Worm (Caenorhabditis elegans) whole organism, early embryonic: Measurements from ENCODE around the gene srbc-39.
A peak's percentile ranks its signal among the peaks of the same experiment; 100 is the strongest.

Experiments used
- B0310.2 ChIP-seq: sonication (generic microtip); optimal IDR thresholded peaks from 2 replicates; lab custom pipeline; 2016; ENCODE audit warnings: mild to moderate bottlenecking, missing genetic modification characterization, missing compliant biosample characterization
- F13C5.2 ChIP-seq: sonication (generic microtip); optimal IDR thresholded peaks from 2 replicates; lab custom pipeline; 2017; ENCODE audit warnings: mild to moderate bottlenecking, missing genetic modification characterization, inconsistent platforms, missing compliant biosample characterization
- aly-1 ChIP-seq: sonication (generic microtip); optimal IDR thresholded peaks from 2 replicates; lab custom pipeline; 2016; ENCODE audit warnings: missing genetic modification characterization, missing compliant biosample characterization
- ama-1 ChIP-seq: fragments of 150-350 bp; optimal IDR thresholded peaks from 2 replicates; lab custom pipeline; 2014
- ceh-13 ChIP-seq: fragments of 200-800 bp; sonication (Bioruptor generic); optimal IDR thresholded peaks from 2 replicates; lab custom pipeline; 2018; ENCODE audit warnings: mild to moderate bottlenecking, missing genetic modification characterization, missing compliant biosample characterization
- ceh-36 ChIP-seq: sonication (generic microtip); optimal IDR thresholded peaks from 2 replicates; lab custom pipeline; 2016; ENCODE audit warnings: missing genetic modification characterization, inconsistent platforms, missing compliant biosample characterization
- ets-7 ChIP-seq: sonication (generic microtip); optimal IDR thresholded peaks from 2 replicates; lab custom pipeline; 2016; ENCODE audit warnings: missing genotype, missing genetic modification characterization, missing compliant biosample characterization
- flt-1 ChIP-seq: fragments of 200-800 bp; sonication (Bioruptor generic); IDR thresholded peaks from 2 replicates; pipeline ENCODE4 v1.3.6; 2022; ENCODE audit warnings: missing genetic modification characterization, missing compliant biosample characterization
- hmbx-1 ChIP-seq: sonication (generic microtip); optimal IDR thresholded peaks from 2 replicates; lab custom pipeline; 2016; ENCODE audit warnings: mild to moderate bottlenecking, missing genetic modification characterization, missing compliant biosample characterization
- hmg-4 ChIP-seq: fragments of 200-800 bp; sonication (Bioruptor generic); optimal IDR thresholded peaks from 2 replicates; lab custom pipeline; 2018; ENCODE audit warnings: mild to moderate bottlenecking, missing genetic modification characterization, missing compliant biosample characterization
- hnd-1 ChIP-seq: sonication (generic microtip); optimal IDR thresholded peaks from 2 replicates; lab custom pipeline; 2016; ENCODE audit warnings: missing genetic modification characterization, missing compliant biosample characterization
- pes-1 ChIP-seq: fragments of 200-800 bp; sonication (Bioruptor generic); IDR thresholded peaks from 2 replicates; pipeline ENCODE4 v1.3.6; 2022; ENCODE audit warnings: missing genetic modification reagents, missing genetic modification characterization, missing compliant biosample characterization
- scrt-1 ChIP-seq: fragments of 200-800 bp; sonication (Bioruptor generic); IDR thresholded peaks from 2 replicates; pipeline ENCODE4 v1.3.6; 2022; ENCODE audit warnings: missing genetic modification characterization, missing compliant biosample characterization
- sea-1 ChIP-seq: fragments of 200-800 bp; sonication (Bioruptor generic); conservative IDR thresholded peaks from 2 replicates; pipeline ENCODE4 v1.3.6; 2022; ENCODE audit warnings: missing genetic modification characterization, missing compliant biosample characterization
- tbx-11 ChIP-seq: fragments of 200-800 bp; sonication (Bioruptor generic); IDR thresholded peaks from 2 replicates; pipeline ENCODE4 v1.3.6; 2022; ENCODE audit warnings: missing genetic modification characterization, missing compliant biosample characterization
- tbx-37 ChIP-seq: fragments of 200-800 bp; sonication (Bioruptor generic); conservative IDR thresholded peaks from 2 replicates; pipeline ENCODE4 v1.3.6; 2022; ENCODE audit warnings: missing genetic modification reagents, missing genetic modification characterization, missing compliant biosample characterization
- tra-4 ChIP-seq: sonication (generic microtip); optimal IDR thresholded peaks from 2 replicates; lab custom pipeline; 2017; ENCODE audit warnings: missing genetic modification characterization, missing compliant biosample characterization

srbc-39 gene

DNA sequence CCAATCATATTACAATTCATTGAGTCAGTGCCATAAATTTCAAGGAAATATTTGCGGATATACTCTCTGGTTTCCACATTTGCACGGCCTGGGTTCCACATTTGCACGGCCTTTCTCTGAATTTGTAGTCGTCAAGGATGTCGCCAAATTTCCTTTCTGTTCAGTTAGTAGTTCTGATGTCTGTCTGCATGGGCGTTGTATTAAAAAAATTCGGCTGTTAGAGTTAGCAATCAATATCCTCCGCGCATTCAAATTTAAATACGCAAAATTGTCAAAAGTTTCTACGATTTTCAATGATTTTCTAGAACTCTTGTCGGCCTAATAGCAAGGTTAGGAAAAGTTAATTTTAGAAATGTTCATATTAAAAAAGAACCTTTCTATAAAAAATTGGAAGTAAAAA lies 13.0 kb upstream of the srbc-39 start, which contains the start of gene srj-52:
TSS of gene srj-52 (minus strand) at position 101 of the 400 bp plus-strand sequence.
- TF ChIP-seq tbx-37 (GFP tag; lab: Robert Waterston, UW), result no peak
- TF ChIP-seq tbx-11 (GFP tag; lab: Robert Waterston, UW), result no peak
- no peak for TF ChIP-seq sea-1 (GFP tag; lab: Robert Waterston, UW)
- no peak for TF ChIP-seq hmg-4 (GFP tag; lab: Kevin White, UChicago)
- TF ChIP-seq pes-1, result no peak
- TF ChIP-seq hnd-1, result no peak
- no peak for TF ChIP-seq flt-1 (GFP tag; lab: Robert Waterston, UW)
- TF ChIP-seq tra-4 (tag; lab: Kevin White, UChicago), result no peak
- no peak for TF ChIP-seq hmbx-1 (tag; lab: Kevin White, UChicago)
- TF ChIP-seq scrt-1 (GFP tag; lab: Robert Waterston, UW), result no peak
- TF ChIP-seq ceh-13 (GFP tag; lab: Kevin White, UChicago), result no peak
- TF ChIP-seq ceh-36 (tag; lab: Kevin White, UChicago), result no peak

DNA sequence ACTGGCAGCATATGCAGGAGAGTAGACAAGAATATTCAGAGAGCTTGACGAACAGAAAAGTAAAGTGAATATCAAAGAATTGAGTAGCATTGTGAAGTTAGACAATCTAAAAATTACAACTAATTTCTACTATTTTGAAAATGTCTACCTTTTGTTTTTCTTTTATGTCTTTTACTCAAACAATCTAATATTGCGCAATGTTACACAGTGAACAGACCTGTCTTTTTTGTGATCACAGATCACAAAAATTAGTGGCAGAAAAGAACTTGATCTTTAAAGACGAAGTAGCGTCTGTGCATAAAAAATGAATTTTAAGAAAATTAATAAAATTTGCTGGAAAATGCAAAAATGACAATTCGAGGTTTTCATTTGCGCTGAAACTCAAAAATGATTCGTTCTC lies 9.9 kb upstream of the srbc-39 start:
- TF ChIP-seq B0310.2 (tag; lab: Kevin White, UChicago), result no peak
- no peak for TF ChIP-seq hmg-4 (GFP tag; lab: Kevin White, UChicago)
- TF ChIP-seq sea-1 (GFP tag; lab: Robert Waterston, UW), result no peak
- TF ChIP-seq tbx-37 (GFP tag; lab: Robert Waterston, UW), result no peak
- no peak for TF ChIP-seq ceh-13 (GFP tag; lab: Kevin White, UChicago)
- TF ChIP-seq hmbx-1 (tag; lab: Kevin White, UChicago), result no peak
- no peak for TF ChIP-seq flt-1 (GFP tag; lab: Robert Waterston, UW)
- TF ChIP-seq hnd-1, result no peak
- TF ChIP-seq aly-1, result no peak
- TF ChIP-seq pes-1, result no peak
- TF ChIP-seq ama-1, result no peak
- no peak for TF ChIP-seq ets-7 (tag; lab: Kevin White, UChicago)
- no peak for TF ChIP-seq ceh-36 (tag; lab: Kevin White, UChicago)
- no peak for TF ChIP-seq tra-4 (tag; lab: Kevin White, UChicago)
- no peak for TF ChIP-seq F13C5.2 (tag; lab: Kevin White, UChicago)

DNA sequence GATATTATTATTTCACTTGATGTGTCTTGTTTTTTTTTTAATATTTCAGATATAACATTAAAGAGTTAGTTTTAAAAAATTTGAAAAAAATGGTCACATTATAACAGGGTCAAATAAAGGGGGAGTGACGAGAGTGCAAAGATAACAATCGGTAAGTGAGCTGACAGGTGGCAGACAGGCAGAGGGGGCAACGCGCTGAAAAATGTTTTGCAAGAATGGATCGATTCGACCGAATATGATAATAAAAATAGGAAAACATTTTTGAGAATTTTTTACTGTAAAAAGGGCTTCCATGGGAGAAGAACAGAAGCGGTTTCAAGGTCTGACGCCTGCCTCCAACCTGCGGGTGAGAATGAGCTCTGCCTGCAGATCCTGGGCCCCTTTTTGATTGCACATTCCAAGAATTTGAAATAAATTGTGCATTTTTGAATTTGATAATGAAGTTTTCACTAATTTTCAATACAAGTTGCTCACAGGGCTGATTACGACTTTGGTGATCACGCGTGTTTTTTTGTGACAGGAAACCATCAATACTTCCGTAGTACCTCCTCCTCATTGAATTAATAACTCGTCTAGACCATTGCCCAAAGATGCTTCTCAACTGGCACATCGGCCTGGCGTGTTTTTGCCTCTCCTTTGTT lies 9.3 kb upstream of the srbc-39 start, which contains the start of the genes ugt-29 and srx-5:
TSS of gene ugt-29 (minus strand) at position 101 of the 641 bp plus-strand sequence.
TSS of gene srx-5 (plus strand) at position 591 of the 641 bp plus-strand sequence.
- no peak for TF ChIP-seq hnd-1
- no peak for TF ChIP-seq tbx-37 (GFP tag; lab: Robert Waterston, UW)
- no peak for TF ChIP-seq ceh-13 (GFP tag; lab: Kevin White, UChicago)
- no peak for TF ChIP-seq tbx-11 (GFP tag; lab: Robert Waterston, UW)
- no peak for TF ChIP-seq sea-1 (GFP tag; lab: Robert Waterston, UW)
- TF ChIP-seq flt-1 (GFP tag; lab: Robert Waterston, UW), result no peak
- no peak for TF ChIP-seq scrt-1 (GFP tag; lab: Robert Waterston, UW)
- no peak for TF ChIP-seq ama-1
- no peak for TF ChIP-seq aly-1

DNA sequence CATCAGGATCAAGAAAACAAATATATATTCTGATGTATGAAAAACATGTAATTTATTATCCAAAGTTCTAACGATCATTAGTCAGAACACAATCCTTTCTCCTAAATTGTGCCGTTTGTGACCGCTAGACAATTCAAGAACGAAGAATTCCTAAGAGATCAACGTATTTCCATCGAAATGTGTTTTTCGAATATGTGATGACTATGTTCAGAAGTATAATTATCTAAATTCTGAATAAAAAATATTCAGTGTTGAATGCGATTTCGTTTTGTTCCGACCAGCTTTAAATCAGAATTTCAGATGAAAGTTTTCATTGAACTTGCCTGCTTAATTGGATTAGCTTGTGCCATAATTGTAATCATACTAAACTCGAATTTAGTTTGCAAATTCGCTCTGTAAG lies 6.6 kb upstream of the srbc-39 start, which contains the start of gene srbc-37:
TSS of gene srbc-37 (plus strand) at position 301 of the 400 bp plus-strand sequence.
- no peak for TF ChIP-seq hnd-1
- TF ChIP-seq hmbx-1 (tag; lab: Kevin White, UChicago), result no peak
- no peak for TF ChIP-seq pes-1
- TF ChIP-seq ama-1, result no peak
- TF ChIP-seq tra-4 (tag; lab: Kevin White, UChicago), result no peak
- TF ChIP-seq ceh-13 (GFP tag; lab: Kevin White, UChicago), result no peak
- TF ChIP-seq B0310.2 (tag; lab: Kevin White, UChicago), result no peak
- TF ChIP-seq hmg-4 (GFP tag; lab: Kevin White, UChicago), result no peak
- TF ChIP-seq tbx-11 (GFP tag; lab: Robert Waterston, UW), result no peak

DNA sequence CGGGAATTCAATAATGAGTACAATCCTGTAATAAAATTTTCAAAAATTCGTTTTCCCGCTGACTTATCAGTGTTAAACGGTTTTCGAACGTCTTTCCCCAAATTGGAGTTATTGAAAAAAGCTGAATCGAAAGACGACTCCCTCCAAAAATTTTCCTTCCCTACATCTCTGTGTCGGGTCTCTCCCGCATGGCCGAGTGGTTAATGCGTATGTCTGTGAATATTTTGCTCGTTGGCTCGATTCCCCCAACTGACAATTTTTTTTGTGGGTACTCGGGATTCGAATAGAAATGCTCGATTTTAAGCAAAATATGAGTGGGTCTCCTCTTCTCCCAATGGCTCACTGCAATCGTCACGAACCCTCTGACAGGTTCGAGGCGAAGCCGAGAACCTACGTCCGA lies 2.5 kb upstream of the srbc-39 start:
- TF ChIP-seq scrt-1 (GFP tag; lab: Robert Waterston, UW) (peak; percentile 68; the same call in 1 of the 2 replicates), tbx-37 (GFP tag; lab: Robert Waterston, UW) (0 out of 2 replicates have a peak, but pooled peaks have one; percentile 4), pes-1 (peak; percentile 78), tbx-11 (GFP tag; lab: Robert Waterston, UW) (peak; percentile 27; the same call in 1 of the 2 replicates), flt-1 (GFP tag; lab: Robert Waterston, UW) (peak; percentile 37; the same call in 1 of the 2 replicates)

DNA sequence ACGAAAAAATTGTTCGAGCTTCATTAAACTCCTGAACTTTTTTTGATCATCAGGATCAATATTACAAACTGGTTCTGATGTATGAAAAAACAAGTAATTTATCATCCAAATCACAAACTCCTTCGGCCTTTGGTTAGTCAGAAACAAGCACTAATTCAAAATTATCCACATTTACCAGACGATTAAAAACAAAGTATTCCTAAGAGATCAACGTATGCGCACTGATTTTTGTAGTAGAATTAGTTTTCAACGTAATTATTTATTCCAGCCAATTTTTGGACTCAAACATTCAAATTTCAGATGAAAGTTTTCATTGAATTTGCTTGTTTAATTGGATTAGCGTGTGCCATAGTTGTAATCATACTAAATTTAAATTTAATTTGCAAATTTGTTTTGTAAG lies 2.0 kb upstream of the srbc-39 start, which contains the start of gene srbc-38:
TSS of gene srbc-38 (plus strand) at position 301 of the 400 bp plus-strand sequence.
- TF ChIP-seq ceh-36 (tag; lab: Kevin White, UChicago) (no peak), scrt-1 (GFP tag; lab: Robert Waterston, UW) (no peak), hmbx-1 (tag; lab: Kevin White, UChicago) (no peak), hmg-4 (GFP tag; lab: Kevin White, UChicago) (no peak), F13C5.2 (tag; lab: Kevin White, UChicago) (no peak), B0310.2 (tag; lab: Kevin White, UChicago) (no peak), tra-4 (tag; lab: Kevin White, UChicago) (no peak), aly-1 (no peak), ceh-13 (GFP tag; lab: Kevin White, UChicago) (no peak), pes-1 (no peak), tbx-11 (GFP tag; lab: Robert Waterston, UW) (no peak), hnd-1 (no peak), flt-1 (GFP tag; lab: Robert Waterston, UW) (no peak), ama-1 (no peak), tbx-37 (GFP tag; lab: Robert Waterston, UW) (no peak), ets-7 (tag; lab: Kevin White, UChicago) (no peak), sea-1 (GFP tag; lab: Robert Waterston, UW) (no peak)

DNA sequence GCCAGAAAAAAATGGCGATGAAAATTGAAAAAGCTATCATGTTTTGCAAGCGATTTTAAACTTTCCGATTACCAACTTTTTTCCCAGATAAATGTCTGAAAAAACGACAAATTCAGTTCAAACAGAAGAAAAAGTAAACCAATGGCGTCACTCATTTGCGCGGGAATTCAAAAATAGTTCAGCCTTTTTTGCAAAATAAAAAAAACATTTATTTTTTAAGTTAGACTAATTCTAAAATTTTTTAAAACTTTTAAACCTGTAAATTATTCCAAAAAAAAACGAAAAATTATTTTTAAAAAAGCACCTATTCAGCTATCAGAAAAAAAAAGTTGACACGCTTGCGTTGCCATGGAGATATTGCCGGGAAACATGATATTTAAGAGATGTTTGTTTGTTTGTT lies 4.0 kb downstream of the srbc-39 start, which contains the start of gene cyp-33C11:
TSS of gene cyp-33C11 (minus strand) at position 101 of the 400 bp plus-strand sequence.
- TF ChIP-seq aly-1 (no peak), hmbx-1 (tag; lab: Kevin White, UChicago) (no peak), hnd-1 (no peak)
